Fruit fly (Drosophila melanogaster): Measurements from ENCODE around the gene CG4594.

The CG4594 gene

dm6 chr2L:9918020-9918959 is 1.7 kb upstream of the CG4594 start, which contains the start of the genes CG5885 and CG4598:
Gene CG5885, minus strand, starts transcription at chr2L:9918330.
Gene CG4598, plus strand, starts transcription at chr2L:9918618.
- TF ChIP-seq CG32121 (GFP tag; IDR thresholded peaks at IDR 0.05) (peak; percentile 76), Pif1A (GFP tag; optimal IDR thresholded peaks at IDR 0.05) (peak; percentile 82), gl (tag; optimal IDR thresholded peaks at IDR 0.05) (peak; percentile 81), Pif1B (GFP tag; optimal IDR thresholded peaks at IDR 0.05) (peak; percentile 69), rn (GFP tag; IDR thresholded peaks at IDR 0.05) (no peak), D1 (tag; optimal IDR thresholded peaks at IDR 0.05) (no peak), Ets98B (GFP tag; IDR thresholded peaks at IDR 0.05) (peak; percentile 78), CG17806 (tag; optimal IDR thresholded peaks at IDR 0.05) (peak; percentile 42), CG4496 (GFP tag; IDR thresholded peaks at IDR 0.05) (peak; percentile 39), CG34367 (tag; optimal IDR thresholded peaks at IDR 0.05) (peak; percentile 2), CG8159 (tag; optimal IDR thresholded peaks at IDR 0.05) (peak; percentile 63), CG8301 (tag; optimal IDR thresholded peaks at IDR 0.05) (peak; percentile 63), CG12605 (GFP tag; IDR thresholded peaks at IDR 0.05) (peak; percentile 80), EcR (GFP tag; optimal IDR thresholded peaks at IDR 0.05) (peak; percentile 10), Snoo (tag; optimal IDR thresholded peaks at IDR 0.05) (peak; percentile 44), CG9948 (tag; optimal IDR thresholded peaks at IDR 0.05) (peak; percentile 58), CG13204 (GFP tag; optimal IDR thresholded peaks at IDR 0.05) (peak; percentile 42), CG10348 (GFP tag; IDR thresholded peaks at IDR 0.05) (no peak), CG14655 (GFP tag; optimal IDR thresholded peaks at IDR 0.05) (peak; percentile 78), fd96Ca (GFP tag; IDR thresholded peaks at IDR 0.05) (peak; percentile 43; the same call in 1 of the 3 replicates), CG15710 (tag; optimal IDR thresholded peaks at IDR 0.05) (peak; percentile 55)

DNA sequence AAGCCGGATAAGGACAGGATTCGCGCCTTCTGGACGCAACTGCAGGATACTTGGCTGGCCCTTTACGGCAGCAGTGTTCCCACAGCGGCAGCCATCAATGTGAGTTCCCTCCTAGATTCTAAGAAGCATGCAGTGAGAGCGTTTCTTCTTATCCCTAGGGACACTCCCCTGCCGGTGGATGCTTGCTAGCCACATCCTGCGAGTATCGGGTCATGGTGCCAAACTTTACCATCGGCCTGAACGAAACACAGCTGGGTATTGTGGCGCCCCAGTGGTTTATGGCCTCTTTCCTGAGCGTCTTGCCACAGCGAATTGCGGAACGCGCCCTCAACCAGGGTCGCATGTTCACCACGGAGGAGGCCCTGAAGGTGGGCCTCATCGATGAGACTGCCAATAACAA is 742 bp upstream of the CG4594 start:
- no peak for TF ChIP-seq Snoo (tag; optimal IDR thresholded peaks at IDR 0.05)
- TF ChIP-seq Pif1B (GFP tag; optimal IDR thresholded peaks at IDR 0.05): no peak
- TF ChIP-seq fd96Ca (GFP tag; IDR thresholded peaks at IDR 0.05): no peak
- no peak for TF ChIP-seq EcR (GFP tag; optimal IDR thresholded peaks at IDR 0.05)
- TF ChIP-seq gl (tag; optimal IDR thresholded peaks at IDR 0.05): no peak
- TF ChIP-seq CG4496 (GFP tag; IDR thresholded peaks at IDR 0.05): no peak
- no peak for TF ChIP-seq CG12605 (GFP tag; IDR thresholded peaks at IDR 0.05)
- TF ChIP-seq CG8159 (tag; optimal IDR thresholded peaks at IDR 0.05): no peak
- TF ChIP-seq CG15710 (tag; optimal IDR thresholded peaks at IDR 0.05): no peak
- TF ChIP-seq CG13204 (GFP tag; optimal IDR thresholded peaks at IDR 0.05): no peak
- no peak for TF ChIP-seq D1 (tag; optimal IDR thresholded peaks at IDR 0.05)
- no peak for TF ChIP-seq CG32121 (GFP tag; IDR thresholded peaks at IDR 0.05)
- no peak for TF ChIP-seq CG10348 (GFP tag; IDR thresholded peaks at IDR 0.05)

- no peak for TF ChIP-seq CG15710 (tag; optimal IDR thresholded peaks at IDR 0.05)
- TF ChIP-seq CG13204 (GFP tag; optimal IDR thresholded peaks at IDR 0.05): no peak
- peak; percentile 2 for TF ChIP-seq D1 (tag; optimal IDR thresholded peaks at IDR 0.05)
- no peak for TF ChIP-seq CG14655 (GFP tag; optimal IDR thresholded peaks at IDR 0.05)
- peak; percentile 84 for TF ChIP-seq Ets98B (GFP tag; IDR thresholded peaks at IDR 0.05)
- no peak for TF ChIP-seq EcR (GFP tag; optimal IDR thresholded peaks at IDR 0.05)
- peak; percentile 87 for TF ChIP-seq CG4496 (GFP tag; IDR thresholded peaks at IDR 0.05)
- TF ChIP-seq CG8159 (tag; optimal IDR thresholded peaks at IDR 0.05): peak; percentile 65
- TF ChIP-seq rn (GFP tag; IDR thresholded peaks at IDR 0.05): no peak
- TF ChIP-seq Snoo (tag; optimal IDR thresholded peaks at IDR 0.05): no peak
- peak; percentile 36 for TF ChIP-seq gl (tag; optimal IDR thresholded peaks at IDR 0.05)
- peak; percentile 81 for TF ChIP-seq Pif1A (GFP tag; optimal IDR thresholded peaks at IDR 0.05)
- TF ChIP-seq CG17806 (tag; optimal IDR thresholded peaks at IDR 0.05): no peak
- no peak for TF ChIP-seq CG10348 (GFP tag; IDR thresholded peaks at IDR 0.05)
- TF ChIP-seq CG12605 (GFP tag; IDR thresholded peaks at IDR 0.05): peak; percentile 66
- peak; percentile 77 for TF ChIP-seq Pif1B (GFP tag; optimal IDR thresholded peaks at IDR 0.05)
- TF ChIP-seq fd96Ca (GFP tag; IDR thresholded peaks at IDR 0.05): peak; percentile 82; the same call in 2 of the 3 replicates
- peak; percentile 54 for TF ChIP-seq CG9948 (tag; optimal IDR thresholded peaks at IDR 0.05)
- TF ChIP-seq CG34367 (tag; optimal IDR thresholded peaks at IDR 0.05): peak; percentile 68
- TF ChIP-seq CG32121 (GFP tag; IDR thresholded peaks at IDR 0.05): peak; percentile 82
- no peak for TF ChIP-seq CG8301 (tag; optimal IDR thresholded peaks at IDR 0.05)
Observed at dm6 chr2L:9921401-9921800, 1.4 kb downstream of the CG4594 start, which contains the start of gene CG4592. Gene CG4592, plus strand, starts transcription at chr2L:9921633.

dm6 chr2L:9924765-9925164 is 4.8 kb downstream of the CG4594 start, which contains the start of the genes TbCMF46 and CG42366:
Gene TbCMF46, minus strand, starts transcription at chr2L:9924865.
Gene CG42366, plus strand, starts transcription at chr2L:9925161.
- TF ChIP-seq CG15710 (tag; optimal IDR thresholded peaks at IDR 0.05) (no peak), gl (tag; optimal IDR thresholded peaks at IDR 0.05) (no peak), CG14655 (GFP tag; optimal IDR thresholded peaks at IDR 0.05) (no peak)

DNA sequence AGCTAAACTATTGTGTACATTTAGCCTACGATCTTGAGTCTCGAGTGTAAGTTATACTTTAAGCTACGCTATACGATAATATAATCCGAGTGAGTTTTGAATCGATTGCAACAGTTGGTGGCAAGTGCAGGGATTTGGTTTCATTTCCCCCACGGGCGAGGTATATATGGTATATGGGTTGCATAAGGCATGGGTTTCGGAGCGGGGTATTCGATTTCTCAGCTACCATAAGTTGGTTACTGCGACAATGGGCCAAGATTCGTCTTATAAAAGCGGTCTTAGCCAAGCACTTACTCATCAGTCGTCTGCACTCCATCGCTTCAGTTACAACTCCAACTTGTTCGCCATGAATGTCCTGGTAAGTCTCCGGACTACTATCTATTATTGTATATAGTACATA is 10.3 kb downstream of the CG4594 start, which contains the start of gene CG42367:
TSS of gene CG42367 (plus strand) at position 301 of the 400 bp plus-strand sequence.
- TF ChIP-seq CG32121 (GFP tag; IDR thresholded peaks at IDR 0.05) (no peak), CG8301 (tag; optimal IDR thresholded peaks at IDR 0.05) (no peak), Snoo (tag; optimal IDR thresholded peaks at IDR 0.05) (no peak), rn (GFP tag; IDR thresholded peaks at IDR 0.05) (no peak)
